Fruit fly (Drosophila melanogaster): ENCODE results near the gene FER.

FER gene

DNA sequence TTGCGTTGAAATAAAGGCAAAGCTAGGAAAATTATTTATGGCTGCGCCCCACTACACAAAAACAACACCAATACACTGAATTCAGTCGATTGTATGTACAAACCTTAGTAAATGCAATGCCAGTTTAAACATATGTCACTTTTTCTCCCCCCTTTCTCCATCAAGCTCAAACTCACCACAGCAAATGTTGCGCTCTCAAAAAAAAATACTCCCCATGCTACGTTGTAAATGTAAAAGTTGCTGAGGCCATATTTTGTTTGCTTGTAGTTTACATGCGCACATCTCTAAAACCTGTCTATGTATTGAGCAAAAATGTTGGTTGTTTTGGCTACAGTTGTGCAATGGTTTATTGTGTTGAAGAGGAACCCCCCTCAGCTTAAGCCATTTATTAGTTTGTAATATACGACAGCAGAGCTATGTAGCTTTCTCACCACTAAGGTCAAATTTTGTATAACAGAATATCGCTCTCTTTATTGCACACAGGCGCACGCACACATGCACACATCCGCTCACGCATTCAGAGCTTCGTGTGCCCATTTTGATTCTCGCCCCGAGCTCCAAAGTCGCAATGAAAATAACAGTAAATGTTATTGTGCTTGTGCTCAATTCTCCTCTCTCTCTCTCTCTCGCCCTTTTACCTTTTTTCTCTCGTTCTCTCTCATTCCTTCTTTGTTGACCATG, 41.6 kb downstream of the FER start:
- TF ChIP-seq Sin3A (optimal IDR thresholded peaks at IDR 0.05): no peak

DNA sequence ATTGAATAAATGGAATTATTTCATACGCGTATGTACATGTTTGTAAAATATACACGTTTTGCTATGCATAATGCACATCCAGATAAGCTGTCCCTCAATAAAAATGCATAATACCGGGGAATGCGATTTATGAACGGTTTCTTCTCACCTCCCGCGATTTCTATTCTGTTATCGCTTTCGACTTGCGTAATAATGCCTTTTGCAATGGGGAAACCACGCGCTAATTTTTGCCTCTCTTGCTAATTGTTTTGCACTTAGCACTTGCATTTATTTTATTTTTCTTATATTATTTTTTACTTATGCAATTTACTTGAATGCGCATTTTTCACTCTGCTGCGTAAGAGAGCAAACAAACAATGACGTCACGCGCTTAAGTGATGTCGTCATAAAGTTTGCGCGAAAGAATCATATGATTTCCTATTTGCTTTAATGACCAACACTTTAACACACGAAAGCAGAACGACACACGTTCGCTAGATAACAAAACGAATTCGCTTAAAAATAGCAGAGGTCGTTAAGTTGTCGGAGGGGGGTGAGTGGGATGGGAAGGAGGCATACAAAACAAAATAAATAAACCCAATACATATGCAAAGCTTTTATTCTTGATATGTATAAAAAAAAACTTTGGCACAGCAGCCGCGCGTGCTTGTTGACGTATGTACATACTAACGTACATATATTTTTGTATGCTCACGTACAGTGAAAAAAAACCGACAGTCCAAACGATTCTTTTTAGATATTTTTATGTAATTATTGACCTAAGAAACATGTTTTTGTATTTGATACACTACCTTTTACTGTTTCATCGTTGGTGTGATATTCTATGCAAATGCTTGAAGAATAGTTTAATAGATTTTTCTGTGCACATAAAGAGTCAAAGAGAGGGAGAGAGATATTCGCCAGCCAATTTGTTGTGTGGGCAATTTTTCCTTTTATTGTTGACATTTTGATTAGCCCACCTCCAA, 42.6 kb downstream of the FER start:
- no peak for TF ChIP-seq Myc (optimal IDR thresholded peaks at IDR 0.05)
- no peak for TF ChIP-seq Sin3A (optimal IDR thresholded peaks at IDR 0.05)
- TF ChIP-seq h (optimal IDR thresholded peaks at IDR 0.05): no peak
- TF ChIP-seq ttk (optimal IDR thresholded peaks at IDR 0.05): no peak
- no peak for TF ChIP-seq psq (optimal IDR thresholded peaks at IDR 0.05)
- TF ChIP-seq insv (optimal IDR thresholded peaks at IDR 0.05): no peak

- TF ChIP-seq psq (optimal IDR thresholded peaks at IDR 0.05): no peak
- no peak for TF ChIP-seq insv (optimal IDR thresholded peaks at IDR 0.05)
- TF ChIP-seq Myc (optimal IDR thresholded peaks at IDR 0.05): no peak
- TF ChIP-seq h (optimal IDR thresholded peaks at IDR 0.05): no peak
- no peak for TF ChIP-seq Sin3A (optimal IDR thresholded peaks at IDR 0.05)
- TF ChIP-seq ttk (optimal IDR thresholded peaks at IDR 0.05): no peak
Measured at dm6 chr3R:9350561-9351379, 43.6 kb downstream of the FER start.

DNA sequence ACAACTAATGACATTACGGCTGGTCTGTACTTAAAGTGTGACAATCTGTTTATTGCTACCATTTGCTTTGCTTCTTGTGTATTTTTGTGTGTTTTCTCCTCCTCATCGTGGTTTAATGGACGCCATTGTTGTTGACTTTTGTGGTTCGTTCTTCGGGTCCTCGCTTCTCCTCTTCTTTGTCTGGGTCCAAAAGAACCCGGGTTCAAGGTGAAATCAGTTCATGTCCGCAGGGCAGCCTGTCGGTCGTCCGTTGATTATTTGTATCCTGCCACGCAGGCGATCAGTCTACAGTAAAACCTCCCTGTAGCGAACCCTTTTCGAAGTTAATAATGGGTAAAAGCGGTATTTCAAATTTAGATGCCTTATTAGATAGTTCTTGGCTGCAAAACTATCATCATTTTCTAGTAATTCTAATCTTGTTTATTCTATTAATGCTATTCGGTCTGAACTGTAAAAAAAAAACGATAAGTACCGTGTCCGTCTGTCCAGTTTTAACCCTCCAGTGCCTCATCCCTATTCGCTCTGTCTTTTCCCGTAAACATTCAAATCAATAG, 45.0 kb downstream of the FER start:
- TF ChIP-seq psq (optimal IDR thresholded peaks at IDR 0.05) (no peak), Sin3A (optimal IDR thresholded peaks at IDR 0.05) (no peak), h (optimal IDR thresholded peaks at IDR 0.05) (no peak), ttk (optimal IDR thresholded peaks at IDR 0.05) (no peak), insv (optimal IDR thresholded peaks at IDR 0.05) (no peak), Myc (optimal IDR thresholded peaks at IDR 0.05) (no peak)

DNA sequence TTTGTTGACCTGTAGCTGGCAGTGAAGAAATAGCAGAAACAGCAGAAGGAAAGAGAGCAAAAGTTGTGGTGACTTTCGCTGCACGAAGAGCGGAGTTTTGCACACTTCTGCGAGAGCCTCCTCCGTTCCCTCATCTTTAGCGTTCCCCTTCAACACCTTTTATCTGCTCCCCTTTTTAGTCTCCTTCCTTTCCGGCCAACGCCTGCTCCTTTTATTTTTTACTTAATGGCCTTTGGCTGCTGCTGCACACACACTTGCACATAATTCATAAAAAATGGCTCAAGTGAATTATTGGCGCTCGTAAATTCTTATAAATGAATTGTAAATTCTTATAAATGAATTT, 46.0 kb downstream of the FER start:
- TF ChIP-seq psq (optimal IDR thresholded peaks at IDR 0.05): no peak

DNA sequence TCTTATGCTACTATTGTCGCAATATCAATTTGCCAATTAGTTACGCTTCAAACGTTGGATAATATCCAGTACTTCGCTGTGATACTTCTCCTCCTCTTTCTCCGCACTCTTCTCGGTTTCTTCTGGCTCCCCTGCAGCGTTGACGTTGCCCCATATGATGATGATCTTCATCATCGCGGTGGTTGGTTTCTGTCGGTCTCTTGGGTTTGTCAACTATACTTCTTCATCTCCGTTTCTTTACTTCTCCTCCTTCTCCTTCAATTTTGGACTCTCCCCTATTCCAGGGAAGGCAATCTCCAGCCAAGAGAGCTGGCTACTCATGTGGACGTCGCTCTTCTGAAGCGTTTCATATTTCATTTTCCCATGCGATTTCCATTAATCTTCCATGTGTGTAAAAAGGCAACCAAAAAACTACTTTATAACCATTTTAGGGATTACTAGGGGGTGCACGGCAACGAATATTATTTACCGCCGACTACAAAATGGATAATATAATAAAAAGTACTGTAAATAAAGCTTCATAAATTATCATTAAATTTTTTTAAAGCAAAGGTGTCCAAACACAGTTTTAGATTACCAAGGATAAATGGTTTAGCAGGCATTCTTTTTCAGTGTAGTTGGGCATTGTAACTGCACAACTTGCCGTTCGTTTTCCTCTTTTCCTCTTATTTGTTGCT, 46.5 kb downstream of the FER start:
- TF ChIP-seq insv (optimal IDR thresholded peaks at IDR 0.05): no peak
- TF ChIP-seq Sin3A (optimal IDR thresholded peaks at IDR 0.05): no peak
- no peak for TF ChIP-seq h (optimal IDR thresholded peaks at IDR 0.05)
- no peak for TF ChIP-seq Myc (optimal IDR thresholded peaks at IDR 0.05)
- no peak for TF ChIP-seq psq (optimal IDR thresholded peaks at IDR 0.05)
- TF ChIP-seq ttk (optimal IDR thresholded peaks at IDR 0.05): no peak

- TF ChIP-seq psq (optimal IDR thresholded peaks at IDR 0.05) (no peak), ttk (optimal IDR thresholded peaks at IDR 0.05) (no peak), Myc (optimal IDR thresholded peaks at IDR 0.05) (no peak), h (optimal IDR thresholded peaks at IDR 0.05) (no peak), insv (optimal IDR thresholded peaks at IDR 0.05) (no peak), Sin3A (optimal IDR thresholded peaks at IDR 0.05) (no peak)
Measured at dm6 chr3R:9346539-9346938, 47.8 kb downstream of the FER start.

DNA sequence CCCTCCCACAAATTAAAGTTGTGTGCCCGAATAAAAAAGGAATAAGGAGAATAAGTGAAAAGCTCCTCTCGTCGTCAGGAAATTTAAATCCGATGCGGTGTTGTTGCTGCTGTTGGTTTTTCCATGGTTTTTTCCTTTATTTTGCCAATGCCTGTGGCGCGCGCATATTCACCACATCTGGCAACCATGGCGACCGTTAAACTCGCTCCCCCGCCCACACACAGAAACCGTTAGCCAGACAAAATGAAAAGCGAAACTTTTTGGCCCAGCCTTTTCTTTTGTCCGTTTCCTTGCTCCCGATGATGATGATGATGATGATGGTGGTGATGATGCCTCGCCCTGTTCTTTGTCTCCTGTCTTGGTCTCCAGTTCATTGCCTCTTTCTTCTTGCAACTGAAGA, 48.4 kb downstream of the FER start:
- TF ChIP-seq Sin3A (optimal IDR thresholded peaks at IDR 0.05) (no peak), insv (optimal IDR thresholded peaks at IDR 0.05) (no peak), Myc (optimal IDR thresholded peaks at IDR 0.05) (no peak), psq (optimal IDR thresholded peaks at IDR 0.05) (no peak), h (optimal IDR thresholded peaks at IDR 0.05) (no peak), ttk (optimal IDR thresholded peaks at IDR 0.05) (no peak)

- TF ChIP-seq psq (optimal IDR thresholded peaks at IDR 0.05): no peak
- no peak for TF ChIP-seq ttk (optimal IDR thresholded peaks at IDR 0.05)
- TF ChIP-seq insv (optimal IDR thresholded peaks at IDR 0.05): no peak
- no peak for TF ChIP-seq Sin3A (optimal IDR thresholded peaks at IDR 0.05)
- no peak for TF ChIP-seq h (optimal IDR thresholded peaks at IDR 0.05)
- TF ChIP-seq Myc (optimal IDR thresholded peaks at IDR 0.05): no peak
Measured at dm6 chr3R:9344791-9345208, 49.5 kb downstream of the FER start.

DNA sequence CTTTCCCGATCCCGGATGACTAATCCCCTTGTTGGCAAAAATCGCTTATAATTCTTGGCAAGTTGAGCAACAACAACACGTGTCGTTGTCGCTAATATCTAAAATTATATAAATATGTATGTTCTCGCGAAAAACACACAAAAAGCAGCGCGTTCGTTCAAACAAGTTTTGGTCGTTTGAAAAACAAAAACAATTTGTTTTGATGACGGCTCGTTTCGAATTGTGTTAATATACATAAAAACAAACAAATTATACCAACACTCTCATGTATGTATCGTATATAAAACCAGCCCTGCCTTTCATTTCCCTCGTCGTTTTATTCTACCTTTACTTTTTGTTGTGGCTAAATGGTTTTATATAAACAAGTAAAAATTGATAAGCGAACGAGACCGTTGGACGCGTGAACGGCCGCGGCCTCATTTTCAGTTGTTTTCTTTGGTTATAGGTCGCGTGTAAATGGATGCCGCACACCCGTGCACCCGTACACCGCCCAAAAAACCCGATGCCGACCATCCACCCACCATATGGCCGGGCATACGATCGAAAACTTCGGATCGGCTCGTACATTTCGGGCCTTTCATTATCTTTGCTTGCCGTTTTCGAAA, 50.1 kb downstream of the FER start:
- TF ChIP-seq psq (optimal IDR thresholded peaks at IDR 0.05): no peak
- TF ChIP-seq insv (optimal IDR thresholded peaks at IDR 0.05): no peak
- TF ChIP-seq Sin3A (optimal IDR thresholded peaks at IDR 0.05): no peak
- TF ChIP-seq Myc (optimal IDR thresholded peaks at IDR 0.05): no peak
- no peak for TF ChIP-seq ttk (optimal IDR thresholded peaks at IDR 0.05)
- no peak for TF ChIP-seq h (optimal IDR thresholded peaks at IDR 0.05)

dm6 chr3R:9343645-9344044, 50.7 kb downstream of the FER start:
- TF ChIP-seq insv (optimal IDR thresholded peaks at IDR 0.05) (no peak), h (optimal IDR thresholded peaks at IDR 0.05) (no peak), psq (optimal IDR thresholded peaks at IDR 0.05) (no peak), ttk (optimal IDR thresholded peaks at IDR 0.05) (no peak), Myc (optimal IDR thresholded peaks at IDR 0.05) (no peak), Sin3A (optimal IDR thresholded peaks at IDR 0.05) (no peak)

Measured in Kc167 (cell line).